Fruit fly (Drosophila melanogaster) whole organism, wandering third instar larva: Measurements from ENCODE around the gene CG15422.

Source experiments
- CG32264 ChIP-seq: fragments of 200-800 bp; sonication (Bioruptor generic); optimal IDR thresholded peaks from 2 replicates; lab custom pipeline; 2016; ENCODE audit warnings: missing biosample characterization, missing genetic modification characterization
- CG9705 ChIP-seq: fragments of 200-800 bp; sonication (Bioruptor generic); optimal IDR thresholded peaks from 2 replicates; lab custom pipeline; 2018; ENCODE audit warnings: missing biosample characterization, mild to moderate bottlenecking, missing genetic modification characterization
- CrebA ChIP-seq: fragments of 200-800 bp; sonication (Bioruptor generic); optimal IDR thresholded peaks from 2 replicates; lab custom pipeline; 2016; ENCODE audit warnings: missing biosample characterization, mild to moderate bottlenecking, missing genetic modification characterization, borderline replicate concordance
- Dif ChIP-seq: fragments of 200-275, 200-300 bp; sonication (Bioruptor generic); optimal IDR thresholded peaks from 2 replicates; lab custom pipeline; 2018; ENCODE audit warnings: missing biosample characterization, missing genetic modification characterization; ENCODE audit not compliant: partially characterized antibody
- GATAd ChIP-seq: sonication (Bioruptor generic); optimal IDR thresholded peaks from 2 replicates; lab custom pipeline; 2016; ENCODE audit warnings: missing biosample characterization, missing genetic modification characterization
- HLH106 ChIP-seq: fragments of 200-800 bp; optimal IDR thresholded peaks from 3 replicates; lab custom pipeline; 2019; ENCODE audit warnings: missing biosample characterization, mild to moderate bottlenecking, missing genetic modification characterization, moderate library complexity
- Hnf4 ChIP-seq: fragments of 200-800 bp; sonication (Bioruptor generic); optimal IDR thresholded peaks from 2 replicates; lab custom pipeline; 2016; ENCODE audit warnings: missing biosample characterization, mild to moderate bottlenecking, missing genetic modification characterization
- Hr83 ChIP-seq: fragments of 200-300 bp; sonication (Bioruptor generic); optimal IDR thresholded peaks from 2 replicates; lab custom pipeline; 2016; ENCODE audit warnings: missing biosample characterization, mild to moderate bottlenecking, missing genetic modification characterization, moderate library complexity; ENCODE audit not compliant: poor library complexity, severe bottlenecking
- Jra ChIP-seq: sonication (Bioruptor generic); optimal IDR thresholded peaks from 2 replicates; lab custom pipeline; 2016; ENCODE audit warnings: missing biosample characterization, missing genetic modification characterization
- Mio ChIP-seq: sonication (Bioruptor generic); optimal IDR thresholded peaks from 2 replicates; lab custom pipeline; 2016; ENCODE audit warnings: missing biosample characterization, missing genetic modification characterization
- Myc ChIP-seq: fragments of >200 bp; optimal IDR thresholded peaks from 2 replicates; lab custom pipeline; 2017
- N ChIP-seq: fragments of >200 bp; optimal IDR thresholded peaks from 2 replicates; lab custom pipeline; 2018; ENCODE audit warnings: missing biosample characterization, missing external identifiers, missing genetic modification characterization
- OdsH ChIP-seq: fragments of 200-800 bp; sonication (Bioruptor generic); optimal IDR thresholded peaks from 2 replicates; lab custom pipeline; 2016; ENCODE audit warnings: missing biosample characterization, mild to moderate bottlenecking, missing genetic modification characterization
- Rel ChIP-seq, 2 experiments: fragments of 200-800 bp; sonication (Bioruptor generic) in 1 of 2; optimal IDR thresholded peaks; 2 replicates in 1 of 2; 3 replicates in 1 of 2; lab custom pipeline; 2016 to 2019; ENCODE audit warnings: mild to moderate bottlenecking in 2 of 2, missing biosample characterization in 2 of 2, missing genetic modification characterization in 2 of 2, moderate library complexity in 1 of 2
- Sp1 ChIP-seq: fragments of 200-800 bp; sonication (Bioruptor generic); optimal IDR thresholded peaks from 3 replicates; lab custom pipeline; 2019; ENCODE audit warnings: missing biosample characterization, mild to moderate bottlenecking, missing genetic modification characterization, moderate library complexity
- Vsx2 ChIP-seq: fragments of 200-300, 225-300 bp; sonication (Bioruptor generic); optimal IDR thresholded peaks from 2 replicates; lab custom pipeline; 2018; ENCODE audit warnings: missing biosample characterization, missing genetic modification characterization; ENCODE audit not compliant: partially characterized antibody
- brk ChIP-seq: fragments of 200-800 bp; sonication (Bioruptor generic); optimal IDR thresholded peaks from 2 replicates; lab custom pipeline; 2016; ENCODE audit warnings: missing biosample characterization, mild to moderate bottlenecking, missing genetic modification characterization
- dl ChIP-seq, 2 experiments: fragments of 175-275, 200-275 bp in 1 of 2; fragments of 200-275 bp in 1 of 2; sonication (Bioruptor generic); optimal IDR thresholded peaks; lab custom pipeline; 2018; ENCODE audit warnings: mild to moderate bottlenecking in 2 of 2, missing biosample characterization in 2 of 2, missing genetic modification characterization in 2 of 2, moderate library complexity in 2 of 2; ENCODE audit not compliant: partially characterized antibody in 2 of 2, insufficient read depth in 1 of 2
- dmrt93B ChIP-seq: fragments of 200-800 bp; sonication (Bioruptor generic); optimal IDR thresholded peaks from 2 replicates; lab custom pipeline; 2018; ENCODE audit warnings: missing biosample characterization, mild to moderate bottlenecking, missing genetic modification characterization
- dsf ChIP-seq: sonication (Bioruptor generic); optimal IDR thresholded peaks from 2 replicates; lab custom pipeline; 2016; ENCODE audit warnings: missing biosample characterization, missing genetic modification characterization, borderline replicate concordance
- ey ChIP-seq: fragments of 200-800 bp; sonication (Bioruptor generic); optimal IDR thresholded peaks from 2 replicates; lab custom pipeline; 2016; ENCODE audit warnings: missing biosample characterization, missing genetic modification characterization
- foxo ChIP-seq, 2 experiments: fragments of 200-800 bp; sonication (Bioruptor generic); optimal IDR thresholded peaks; 2 replicates in 1 of 2; 3 replicates in 1 of 2; lab custom pipeline; 2016 to 2017; ENCODE audit warnings: missing biosample characterization in 2 of 2, missing genetic modification characterization in 2 of 2
- fru ChIP-seq: fragments of 200-800 bp; sonication (Bioruptor generic); optimal IDR thresholded peaks from 3 replicates; lab custom pipeline; 2016; ENCODE audit warnings: missing biosample characterization, mild to moderate bottlenecking, missing genetic modification characterization
- h ChIP-seq: fragments of 200-800 bp; sonication (Bioruptor generic); optimal IDR thresholded peaks from 3 replicates; lab custom pipeline; 2016; ENCODE audit warnings: missing biosample characterization, mild to moderate bottlenecking, missing genetic modification characterization
- jim ChIP-seq: fragments of 175-275, 200-325 bp; sonication (Bioruptor generic); optimal IDR thresholded peaks from 2 replicates; lab custom pipeline; 2016; ENCODE audit warnings: missing biosample characterization, mild to moderate bottlenecking, missing genetic modification characterization
- lola ChIP-seq: fragments of >200 bp; optimal IDR thresholded peaks from 2 replicates; lab custom pipeline; 2017; ENCODE audit warnings: missing biosample characterization, missing genetic modification characterization
- pan ChIP-seq: fragments of >200 bp; optimal IDR thresholded peaks from 2 replicates; lab custom pipeline; 2017
- psq ChIP-seq: fragments of 200-800 bp; sonication (Bioruptor generic); optimal IDR thresholded peaks from 3 replicates; lab custom pipeline; 2017; ENCODE audit warnings: missing biosample characterization, mild to moderate bottlenecking, missing genetic modification characterization, moderate library complexity
- rgr ChIP-seq: fragments of 200-800 bp; sonication (Bioruptor generic); optimal IDR thresholded peaks from 3 replicates; lab custom pipeline; 2016; ENCODE audit warnings: missing biosample characterization, mild to moderate bottlenecking, missing genetic modification characterization
- sage ChIP-seq: fragments of 200-800 bp; sonication (Bioruptor generic); optimal IDR thresholded peaks from 2 replicates; lab custom pipeline; 2016; ENCODE audit warnings: missing biosample characterization, mild to moderate bottlenecking, missing genetic modification characterization
- woc ChIP-seq: sonication (Bioruptor generic); optimal IDR thresholded peaks from 2 replicates; lab custom pipeline; 2016; ENCODE audit warnings: missing biosample characterization, mild to moderate bottlenecking, missing genetic modification characterization

The CG15422 gene

dm6 chr2L:4004684-4005083, at the start of gene CG15422:
CG15422 (plus strand) TSS chr2L:4004984.
- TF ChIP-seq jim (GFP tag; lab: Kevin White, UChicago) (no peak), ey (no peak), HLH106 (tag; lab: Kevin White, UChicago) (no peak), psq (GFP tag; lab: Kevin White, UChicago) (no peak), dsf (GFP tag; lab: Kevin White, UChicago) (no peak), CG32264 (no peak), Vsx2 (GFP tag; lab: Kevin White, UChicago) (no peak), rgr (GFP tag; lab: Kevin White, UChicago) (no peak), Rel (GFP tag; optimal IDR thresholded peaks at IDR 0.05; lab: Kevin White, UChicago) (no peak), Rel (tag; optimal IDR thresholded peaks at IDR 0.05; lab: Kevin White, UChicago) (no peak), GATAd (GFP tag; lab: Kevin White, UChicago) (no peak), Hnf4 (GFP tag; lab: Kevin White, UChicago) (no peak), N (GFP tag; lab: Kevin White, UChicago) (no peak), Jra (GFP tag; lab: Kevin White, UChicago) (no peak), foxo (GFP tag; optimal IDR thresholded peaks at IDR 0.05; lab: Kevin White, UChicago) (no peak)
- TF ChIP-seq, all 38 proteins: peak for 0

DNA sequence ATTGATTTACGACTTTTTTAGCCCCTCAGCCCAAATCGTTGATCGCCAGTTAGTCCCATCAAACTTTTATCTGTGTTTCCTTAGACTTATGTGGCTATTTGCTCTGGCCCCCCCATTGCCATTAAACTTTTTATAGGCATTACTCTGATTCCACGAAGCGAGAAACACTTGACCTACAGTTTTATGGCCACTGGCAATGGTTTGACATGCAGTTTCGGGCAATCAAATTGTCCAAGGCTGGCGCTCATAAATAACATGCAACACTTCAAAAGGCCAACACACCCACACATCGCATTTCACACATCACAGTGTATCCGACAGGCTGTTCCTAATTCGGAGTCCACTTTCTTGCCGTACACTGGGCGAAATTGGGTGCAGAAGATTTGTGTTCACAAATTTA, 36.5 kb upstream of the CG15422 start:
- TF ChIP-seq Vsx2 (GFP tag; lab: Kevin White, UChicago) (no peak), rgr (GFP tag; lab: Kevin White, UChicago) (no peak), pan (lab: Kevin White, UChicago) (no peak), Jra (GFP tag; lab: Kevin White, UChicago) (no peak), Mio (GFP tag; lab: Kevin White, UChicago) (no peak), CG9705 (GFP tag; lab: Kevin White, UChicago) (no peak), h (no peak), Hr83 (GFP tag; lab: Kevin White, UChicago) (no peak), Myc (lab: Kevin White, UChicago) (no peak), HLH106 (tag; lab: Kevin White, UChicago) (no peak), Dif (GFP tag; lab: Kevin White, UChicago) (no peak)

- TF ChIP-seq Sp1 (no peak), h (no peak), CG9705 (GFP tag; lab: Kevin White, UChicago) (no peak), pan (lab: Kevin White, UChicago) (no peak), jim (GFP tag; lab: Kevin White, UChicago) (no peak), lola (GFP tag; lab: Kevin White, UChicago) (no peak), Mio (GFP tag; lab: Kevin White, UChicago) (no peak), dmrt93B (GFP tag; lab: Kevin White, UChicago) (no peak), dl (GFP tag; optimal IDR thresholded peaks at IDR 0.05; lab: Kevin White, UChicago; ENCODE audit: insufficient read depth in 1 of 2, partially characterized antibody in 2 of 2) (no peak), fru (GFP tag; lab: Kevin White, UChicago) (no peak), sage (GFP tag; lab: Kevin White, UChicago) (no peak), Hr83 (GFP tag; lab: Kevin White, UChicago) (no peak)
Measured at dm6 chr2L:3991638-3992037, 13.1 kb upstream of the CG15422 start, which contains the start of gene fred. fred (minus strand) TSS chr2L:3991713.

- TF ChIP-seq foxo (GFP tag; optimal IDR thresholded peaks at IDR 0.05; lab: Kevin White, UChicago) (no peak), Rel (GFP tag; optimal IDR thresholded peaks at IDR 0.05; lab: Kevin White, UChicago) (no peak), Rel (tag; optimal IDR thresholded peaks at IDR 0.05; lab: Kevin White, UChicago) (no peak), psq (GFP tag; lab: Kevin White, UChicago) (no peak), OdsH (GFP tag; lab: Kevin White, UChicago) (no peak), GATAd (GFP tag; lab: Kevin White, UChicago) (no peak), woc (no peak), sage (GFP tag; lab: Kevin White, UChicago) (no peak), Dif (GFP tag; lab: Kevin White, UChicago) (no peak), CG32264 (no peak), fru (GFP tag; lab: Kevin White, UChicago) (no peak), CrebA (GFP tag; lab: Kevin White, UChicago) (no peak), ey (no peak), brk (GFP tag; lab: Kevin White, UChicago) (no peak), pan (lab: Kevin White, UChicago) (no peak)
Measured at dm6 chr2L:3999718-4000117, 5.1 kb upstream of the CG15422 start, which contains the start of gene CG43797. CG43797 (plus strand) TSS chr2L:4000018.
